Worm (Caenorhabditis elegans) whole organism, L1 larva: Measurements from ENCODE around the gene ymel-1.

Experiments used
- elt-3 ChIP-seq, 6 experiments: fragments of 150-350 bp in 1 of 6; sonication (generic microtip); optimal IDR thresholded peaks; 2 replicates each; lab custom pipeline; 2017 to 2018; ENCODE audit warnings: missing biosample characterization in 6 of 6, missing genetic modification characterization in 6 of 6, inconsistent platforms in 1 of 6
- mep-1 ChIP-seq: fragments of 150-350 bp; optimal IDR thresholded peaks from 2 replicates; lab custom pipeline; 2014; ENCODE audit warnings: missing biosample characterization, missing genetic modification characterization
- nhr-11 ChIP-seq: fragments of 150-350 bp; optimal IDR thresholded peaks from 2 replicates; lab custom pipeline; 2014; ENCODE audit warnings: missing biosample characterization, missing genetic modification characterization
- nhr-19 ChIP-seq: fragments of 200-800 bp; sonication (Bioruptor generic); conservative IDR thresholded peaks from 2 replicates; pipeline ENCODE4 v1.3.6; 2022; ENCODE audit warnings: missing genetic modification characterization, missing compliant biosample characterization
- nhr-84 ChIP-seq: sonication (generic microtip); optimal IDR thresholded peaks from 2 replicates; lab custom pipeline; 2017; ENCODE audit warnings: missing biosample characterization, missing genetic modification characterization
- unc-62 ChIP-seq: fragments of 150-350 bp; optimal IDR thresholded peaks from 2 replicates; lab custom pipeline; 2014; ENCODE audit warnings: missing biosample characterization, missing genetic modification reagents, missing genetic modification characterization

DNA sequence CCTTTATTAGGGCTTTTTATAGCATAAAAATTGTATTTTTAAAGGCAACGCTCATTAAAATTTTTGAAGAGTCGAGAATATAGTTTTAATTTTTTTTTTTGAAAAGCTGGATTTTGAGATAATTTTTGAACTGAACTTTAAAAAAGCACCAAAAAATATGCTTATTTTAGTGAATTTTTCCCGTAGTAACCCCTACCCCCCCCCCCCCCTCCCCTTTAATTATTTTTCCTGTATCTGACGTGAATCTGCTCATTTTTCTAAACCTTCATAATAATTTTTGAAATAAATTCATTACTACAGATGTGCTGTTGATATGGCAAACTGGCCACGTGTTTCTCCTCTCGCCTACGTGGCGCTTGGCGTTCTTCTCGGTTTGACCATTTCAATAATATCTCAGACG lies 34.5 kb upstream of the ymel-1 start, which contains the start of gene C38H2.2:
- no peak for TF ChIP-seq nhr-11 (tag; lab: Kevin White, UChicago)
- no peak for TF ChIP-seq elt-3 (tag; optimal IDR thresholded peaks at IDR 0.05; lab: Kevin White, UChicago)
- no peak for TF ChIP-seq nhr-19 (GFP tag; lab: Robert Waterston, UW)
- TF ChIP-seq mep-1 = no peak
- TF ChIP-seq unc-62 (GFP tag; lab: Kevin White, UChicago) = no peak
- TF ChIP-seq nhr-84 = no peak
